Worm (Caenorhabditis elegans) whole organism, late embryonic: Measurements from ENCODE around the gene ril-1.

Source experiments
- T23F11.4 ChIP-seq: fragments of 200-800 bp; sonication (Bioruptor generic); optimal IDR thresholded peaks from 2 replicates; lab custom pipeline; 2018; ENCODE audit warnings: mild to moderate bottlenecking, missing genetic modification characterization, missing compliant biosample characterization
- nfya-1 ChIP-seq: sonication (generic microtip); optimal IDR thresholded peaks from 2 replicates; lab custom pipeline; 2017; ENCODE audit warnings: missing genetic modification characterization, mild to moderate bottlenecking, missing compliant biosample characterization, antibody characterized with exemption, moderate library complexity
- pag-3 ChIP-seq: sonication (generic microtip); optimal IDR thresholded peaks from 2 replicates; lab custom pipeline; 2016; ENCODE audit warnings: missing compliant biosample characterization, missing genetic modification characterization, borderline replicate concordance

DNA sequence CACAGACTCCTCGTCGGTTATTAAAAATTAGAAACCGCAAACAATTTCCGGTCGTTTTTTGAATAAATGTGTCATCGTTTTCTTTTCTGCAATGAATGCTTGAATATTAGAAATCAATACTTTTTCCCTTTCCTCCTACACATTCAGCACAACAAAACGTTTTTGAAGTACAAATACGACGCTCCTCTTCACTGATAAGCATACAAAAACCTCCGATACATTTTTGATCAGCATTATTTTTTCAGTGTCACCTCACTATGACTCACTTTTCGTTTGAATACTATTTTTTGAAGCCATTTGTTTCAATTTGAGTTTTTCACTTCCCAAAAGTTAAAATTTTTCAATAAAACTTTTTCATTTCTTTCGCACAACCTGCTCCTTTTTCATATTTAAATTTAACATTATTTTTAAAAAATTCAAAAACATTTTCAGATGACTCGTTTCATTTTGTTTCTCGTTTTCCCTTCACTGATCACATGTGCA lies 41.2 kb downstream of the ril-1 start, which contains the start of gene R02D5.3:
- TF ChIP-seq nfya-1 (no peak), pag-3 (no peak), T23F11.4 (no peak)
